Fruit fly (Drosophila melanogaster) whole organism, prepupa: ENCODE measurements around the gene eIF2gamma.

Source experiments
- CG10669 ChIP-seq: fragments of 200-800 bp; sonication (Bioruptor generic); optimal IDR thresholded peaks from 3 replicates; lab custom pipeline; 2018; ENCODE audit warnings: missing biosample characterization, mild to moderate bottlenecking, missing genetic modification characterization, moderate library complexity
- CG11294 ChIP-seq: fragments of 200-800 bp; sonication (Bioruptor generic); IDR thresholded peaks from 2 replicates; pipeline ENCODE4 v1.3.6; 2022; ENCODE audit warnings: missing biosample characterization, missing genetic modification characterization
- CG11902 ChIP-seq: fragments of 200-800 bp; sonication (Bioruptor generic); optimal IDR thresholded peaks from 3 replicates; lab custom pipeline; 2016; ENCODE audit warnings: missing biosample characterization, missing genetic modification characterization
- CG15336 ChIP-seq: fragments of 200-800 bp; sonication (Bioruptor generic); IDR thresholded peaks from 2 replicates; pipeline ENCODE4 v1.3.6; 2022; ENCODE audit warnings: missing biosample characterization, missing genetic modification characterization
- CG3032 ChIP-seq: fragments of 200-800 bp; optimal IDR thresholded peaks from 2 replicates; lab custom pipeline; 2019; ENCODE audit warnings: missing biosample characterization, mild to moderate bottlenecking, missing genetic modification characterization, moderate library complexity
- CG31627 ChIP-seq: fragments of 200-800 bp; sonication (Bioruptor generic); optimal IDR thresholded peaks from 3 replicates; lab custom pipeline; 2016; ENCODE audit warnings: missing biosample characterization, missing genetic modification characterization
- CG3919 ChIP-seq: fragments of 200-800 bp; sonication (Bioruptor generic); optimal IDR thresholded peaks from 3 replicates; lab custom pipeline; 2016; ENCODE audit warnings: missing biosample characterization, missing genetic modification characterization
- CG6163 ChIP-seq: fragments of 200-800 bp; sonication (Bioruptor generic); IDR thresholded peaks from 3 replicates; pipeline ENCODE4 v1.3.6; 2022; ENCODE audit warnings: missing biosample characterization, missing genetic modification characterization
- CG6276 ChIP-seq: fragments of 200-800 bp; sonication (Bioruptor generic); optimal IDR thresholded peaks from 2 replicates; lab custom pipeline; 2017; ENCODE audit warnings: missing biosample characterization, mild to moderate bottlenecking, missing genetic modification characterization
- CG6792 ChIP-seq: fragments of 200-800 bp; sonication (Bioruptor generic); optimal IDR thresholded peaks from 3 replicates; lab custom pipeline; 2016; ENCODE audit warnings: missing biosample characterization, missing genetic modification characterization
- CG6808 ChIP-seq: fragments of 200-800 bp; sonication (Bioruptor generic); optimal IDR thresholded peaks from 3 replicates; lab custom pipeline; 2017; ENCODE audit warnings: missing biosample characterization, missing genetic modification characterization, mild to moderate bottlenecking, moderate library complexity, missing genetic modification reagents
- CG7368 ChIP-seq: fragments of 200-800 bp; sonication (Bioruptor generic); optimal IDR thresholded peaks from 3 replicates; lab custom pipeline; 2016; ENCODE audit warnings: missing biosample characterization, missing genetic modification characterization
- CG8119 ChIP-seq: fragments of 200-800 bp; sonication (Bioruptor generic); IDR thresholded peaks from 3 replicates; pipeline ENCODE4 v1.3.6; 2022; ENCODE audit warnings: missing biosample characterization, missing genetic modification characterization
- CG8632 ChIP-seq: fragments of 200-800 bp; sonication (Bioruptor generic); optimal IDR thresholded peaks from 3 replicates; lab custom pipeline; 2016; ENCODE audit warnings: missing biosample characterization, missing genetic modification characterization
- Eip78C ChIP-seq: fragments of 200-800 bp; sonication (Bioruptor generic); peaks from one replicate; lab custom pipeline; 2016; ENCODE audit warnings: missing biosample characterization, missing genetic modification characterization
- Gug ChIP-seq: fragments of 200-800 bp; sonication (Bioruptor generic); IDR thresholded peaks from 2 replicates; pipeline ENCODE4 v1.3.6; 2022; ENCODE audit warnings: missing biosample characterization, missing genetic modification characterization
- Hr39 ChIP-seq: fragments of 200-800 bp; sonication (Bioruptor generic); optimal IDR thresholded peaks from 2 replicates; lab custom pipeline; 2016; ENCODE audit warnings: missing biosample characterization, missing genetic modification characterization
- Lpt ChIP-seq: fragments of 200-800 bp; sonication (Bioruptor generic); optimal IDR thresholded peaks from 3 replicates; lab custom pipeline; 2016; ENCODE audit warnings: missing biosample characterization, missing genetic modification characterization
- Met ChIP-seq: fragments of 200-800 bp; sonication (Bioruptor generic); optimal IDR thresholded peaks from 3 replicates; lab custom pipeline; 2016; ENCODE audit warnings: missing biosample characterization, missing genetic modification characterization
- Sox14 ChIP-seq: fragments of 200-800 bp; sonication (Bioruptor generic); optimal IDR thresholded peaks from 3 replicates; lab custom pipeline; 2016; ENCODE audit warnings: missing biosample characterization, missing genetic modification characterization
- cyc ChIP-seq: fragments of 200-800 bp; sonication (Bioruptor generic); optimal IDR thresholded peaks from 3 replicates; lab custom pipeline; 2016; ENCODE audit warnings: missing biosample characterization, missing genetic modification characterization
- dsx ChIP-seq: fragments of 200-800 bp; optimal IDR thresholded peaks from 3 replicates; lab custom pipeline; 2019; ENCODE audit warnings: missing biosample characterization, mild to moderate bottlenecking, missing genetic modification characterization, moderate library complexity; ENCODE audit not compliant: poor library complexity, severe bottlenecking
- esn ChIP-seq: fragments of 200-800 bp; sonication (Bioruptor generic); optimal IDR thresholded peaks from 2 replicates; lab custom pipeline; 2016; ENCODE audit warnings: missing biosample characterization, mild to moderate bottlenecking, missing genetic modification characterization, moderate library complexity
- fd59A ChIP-seq: fragments of 200-800 bp; sonication (Bioruptor generic); optimal IDR thresholded peaks from 2 replicates; lab custom pipeline; 2017; ENCODE audit warnings: missing biosample characterization, mild to moderate bottlenecking, missing genetic modification characterization, missing genetic modification reagents
- fd85E ChIP-seq: fragments of 200-800 bp; sonication (Bioruptor generic); optimal IDR thresholded peaks from 3 replicates; lab custom pipeline; 2016; ENCODE audit warnings: missing biosample characterization, missing genetic modification characterization
- pdm3 ChIP-seq: fragments of 200-800 bp; sonication (Bioruptor generic); optimal IDR thresholded peaks from 3 replicates; lab custom pipeline; 2016; ENCODE audit warnings: missing biosample characterization, missing genetic modification characterization
- salr ChIP-seq, 2 experiments: fragments of 200-800 bp; sonication (Bioruptor generic); optimal IDR thresholded peaks; 3 replicates each; lab custom pipeline; 2016 to 2018; ENCODE audit warnings: missing biosample characterization in 2 of 2, missing genetic modification characterization in 2 of 2, mild to moderate bottlenecking in 1 of 2
- svp ChIP-seq: fragments of 200-800 bp; sonication (Bioruptor generic); peaks from one replicate; lab custom pipeline; 2016; ENCODE audit warnings: missing biosample characterization, missing genetic modification characterization
- topi ChIP-seq: fragments of 200-800 bp; sonication (Bioruptor generic); optimal IDR thresholded peaks from 3 replicates; lab custom pipeline; 2016; ENCODE audit warnings: missing biosample characterization, missing genetic modification characterization

eIF2gamma gene

DNA sequence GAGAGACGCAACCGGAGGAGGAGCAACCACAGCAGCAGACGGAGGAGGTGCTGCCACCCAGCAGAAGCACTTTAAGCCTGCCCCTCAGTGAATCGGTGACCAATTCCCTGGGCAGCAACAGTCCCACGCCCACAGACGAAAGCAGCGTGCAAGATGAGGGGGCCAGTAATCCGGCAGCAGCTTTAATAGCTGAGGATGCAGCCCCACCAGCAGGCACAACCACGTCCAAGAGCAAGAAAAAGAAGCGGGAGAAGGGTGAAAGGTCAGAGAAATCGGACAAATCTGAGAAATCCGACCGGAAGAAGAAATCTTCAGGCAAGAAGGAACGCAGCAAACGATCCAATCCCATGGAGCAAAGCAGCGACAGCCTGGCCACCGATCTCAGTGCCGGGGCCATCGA lies 25.5 kb upstream of the eIF2gamma start:
- no peak for TF ChIP-seq dsx (GFP tag; lab: Kevin White, UChicago)
- no peak for TF ChIP-seq cyc (GFP tag; lab: Kevin White, UChicago)
- no peak for TF ChIP-seq CG11902
- TF ChIP-seq Eip78C (GFP tag; lab: Kevin White, UChicago) = no peak
- no peak for TF ChIP-seq Met
- no peak for TF ChIP-seq salr (GFP tag; optimal IDR thresholded peaks at IDR 0.05; lab: Kevin White, UChicago)
- TF ChIP-seq CG6276 (GFP tag; lab: Kevin White, UChicago) = no peak
- TF ChIP-seq CG6792 (GFP tag; lab: Kevin White, UChicago) = no peak

DNA sequence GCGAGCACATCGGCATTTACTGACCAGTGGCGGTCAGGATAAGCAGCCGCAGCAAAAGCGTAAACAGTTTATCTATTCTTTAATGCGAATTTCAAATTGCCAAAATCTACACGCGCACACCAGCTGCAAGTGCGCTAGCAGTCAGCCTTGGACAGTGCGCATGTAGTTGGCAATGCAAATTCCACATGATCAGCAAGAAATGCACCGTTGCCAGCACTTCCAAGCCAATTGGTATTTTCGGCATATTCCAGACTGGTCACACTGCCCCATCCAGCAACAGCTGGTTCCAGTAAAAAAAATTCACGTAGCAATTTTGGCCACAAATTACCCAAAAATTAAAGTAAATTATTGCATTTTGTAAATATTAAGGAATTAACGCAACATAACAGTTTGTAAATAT lies 24.5 kb upstream of the eIF2gamma start:
- TF ChIP-seq Eip78C (GFP tag; lab: Kevin White, UChicago) = peak; percentile 0
- peak; percentile 5 for TF ChIP-seq Hr39 (GFP tag; lab: Kevin White, UChicago)
- TF ChIP-seq CG8119 (GFP tag; lab: Robert Waterston, UW) = no peak
- TF ChIP-seq esn (GFP tag; lab: Kevin White, UChicago) = peak; percentile 14
- TF ChIP-seq CG3032 (tag; lab: Kevin White, UChicago) = peak; percentile 1
- TF ChIP-seq Sox14 (GFP tag; lab: Kevin White, UChicago) = peak; percentile 4
- no peak for TF ChIP-seq topi (GFP tag; lab: Kevin White, UChicago)
- no peak for TF ChIP-seq CG15336 (GFP tag; lab: Robert Waterston, UW)
- no peak for TF ChIP-seq CG6808 (GFP tag; lab: Kevin White, UChicago)
- no peak for TF ChIP-seq CG6792 (GFP tag; lab: Kevin White, UChicago)
- TF ChIP-seq, all 60 proteins: peak for 5

DNA sequence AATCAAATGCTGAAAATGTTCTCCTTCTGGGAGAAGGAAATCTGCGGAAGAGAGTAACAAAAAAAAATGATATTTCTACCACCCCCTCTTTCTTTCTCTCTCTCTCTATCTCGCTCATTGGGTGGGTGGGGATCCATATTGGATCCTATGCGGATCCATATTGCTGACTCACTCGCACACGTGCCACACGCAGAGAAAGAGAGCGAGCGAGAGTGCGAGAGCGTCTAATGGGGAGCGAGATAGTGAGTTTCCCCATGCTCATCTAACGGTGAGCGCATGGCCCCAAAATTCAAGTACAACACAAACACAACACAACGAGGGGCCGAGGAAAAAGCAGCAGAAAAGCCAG lies 23.4 kb upstream of the eIF2gamma start:
- TF ChIP-seq CG3919 (GFP tag; lab: Kevin White, UChicago) (no peak), CG11294 (GFP tag; lab: Robert Waterston, UW) (no peak), CG6276 (GFP tag; lab: Kevin White, UChicago) (peak; percentile 31)

DNA sequence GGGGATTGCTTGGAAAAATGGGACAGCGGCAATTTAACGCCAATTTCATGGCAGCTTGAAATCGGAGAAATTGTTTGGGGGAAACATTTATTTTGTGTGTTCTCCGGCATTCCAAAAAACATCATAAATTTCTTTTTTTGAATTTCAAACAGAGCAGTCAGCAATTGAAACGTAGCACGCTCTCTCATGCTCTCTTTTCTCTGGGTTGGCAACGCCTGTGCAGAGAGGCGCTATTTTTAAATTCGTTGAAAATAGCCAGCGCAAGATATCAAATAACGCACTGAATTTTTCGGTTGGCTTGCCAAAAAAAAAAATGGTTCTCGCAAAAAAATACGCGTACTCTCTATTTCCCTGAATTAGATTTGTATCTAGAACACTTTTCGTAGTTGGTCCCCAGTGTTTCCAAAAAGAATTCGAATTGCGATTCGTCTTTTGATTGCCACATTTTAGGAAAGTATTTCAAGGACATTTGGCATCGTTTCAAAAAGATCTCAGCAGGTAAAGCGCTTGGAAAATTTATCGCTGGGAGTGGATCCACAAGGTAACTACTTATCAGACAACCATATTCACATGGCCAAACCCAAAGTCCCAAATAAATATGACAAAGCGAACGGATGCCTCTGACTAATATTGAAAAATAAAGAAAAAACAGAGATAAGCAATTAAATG lies 22.9 kb upstream of the eIF2gamma start:
- TF ChIP-seq CG8632 (GFP tag; lab: Kevin White, UChicago) (no peak), CG10669 (peak; percentile 40)

DNA sequence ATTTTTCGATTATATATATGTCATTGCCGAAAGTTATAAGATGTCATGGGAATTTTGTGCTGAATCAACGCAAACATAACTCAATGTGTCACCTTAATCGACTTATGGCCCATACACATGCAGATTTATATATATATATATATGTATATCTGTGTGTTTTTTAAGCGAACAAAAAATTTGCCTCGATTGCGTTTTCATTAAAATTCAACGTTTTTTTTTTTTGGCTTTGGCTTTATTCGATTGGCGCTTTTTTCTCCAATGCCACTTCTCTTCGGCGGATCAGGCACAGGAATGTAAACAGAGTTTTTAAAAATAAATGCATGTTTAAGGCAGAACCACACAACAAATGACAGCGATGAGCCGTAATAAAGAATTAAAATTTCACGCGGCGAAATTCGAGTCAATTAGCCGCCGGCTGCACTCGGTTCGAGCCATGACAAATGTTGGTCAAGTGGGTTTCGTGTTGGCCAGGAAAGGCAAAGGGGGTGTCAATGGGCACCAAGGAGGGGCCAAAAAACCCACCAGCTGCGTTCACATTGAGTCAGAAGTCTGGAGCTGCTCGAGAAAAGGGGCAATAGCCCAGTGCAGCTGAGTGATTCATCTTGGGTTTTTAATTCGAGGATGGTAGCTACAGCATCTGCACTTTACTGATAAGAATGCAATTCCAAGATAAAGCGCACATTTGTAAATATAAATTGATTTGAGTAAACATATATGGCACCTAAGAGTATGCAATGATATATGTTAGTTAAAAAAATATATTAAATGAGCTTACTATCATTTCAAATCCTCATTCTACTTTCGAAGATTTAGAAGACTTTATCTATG lies 19.9 kb upstream of the eIF2gamma start:
- TF ChIP-seq Eip78C (GFP tag; lab: Kevin White, UChicago) (peak; percentile 48), Sox14 (GFP tag; lab: Kevin White, UChicago) (no peak), svp (GFP tag; lab: Kevin White, UChicago) (peak; percentile 62), cyc (GFP tag; lab: Kevin White, UChicago) (no peak)

DNA sequence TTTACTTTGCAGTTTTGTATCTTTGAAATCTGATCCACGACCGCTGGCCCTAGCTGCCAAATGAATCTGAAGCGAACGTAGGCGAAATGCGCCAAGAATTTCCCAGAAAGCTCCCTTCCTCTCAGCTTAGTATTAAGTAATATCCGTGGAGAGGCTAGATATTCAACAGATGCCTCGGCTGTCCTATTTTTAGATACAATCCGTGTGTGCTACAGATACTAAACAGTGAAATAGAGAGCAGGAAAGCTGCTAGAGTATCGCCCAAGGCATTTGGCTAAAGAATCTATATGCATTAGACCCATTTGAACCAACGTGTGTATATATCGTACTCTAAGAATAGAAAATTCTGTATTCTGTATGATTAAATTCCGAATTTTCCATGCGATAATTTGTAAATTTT lies 19.1 kb upstream of the eIF2gamma start:
- TF ChIP-seq CG6163 (GFP tag; lab: Robert Waterston, UW) = no peak
- no peak for TF ChIP-seq Lpt (GFP tag; lab: Kevin White, UChicago)
- TF ChIP-seq CG7368 = no peak
- no peak for TF ChIP-seq Sox14 (GFP tag; lab: Kevin White, UChicago)
- no peak for TF ChIP-seq Gug
- no peak for TF ChIP-seq fd85E (GFP tag; lab: Kevin White, UChicago)
- TF ChIP-seq svp (GFP tag; lab: Kevin White, UChicago) = no peak
- no peak for TF ChIP-seq pdm3
- no peak for TF ChIP-seq CG6792 (GFP tag; lab: Kevin White, UChicago)
- TF ChIP-seq fd59A (GFP tag; lab: Kevin White, UChicago) = no peak
- no peak for TF ChIP-seq CG31627
